Fruit fly (Drosophila melanogaster) whole organism, adult: Measurements from ENCODE around the gene ec.

Experiments used
- CG11617 ChIP-seq: fragments of 200-800 bp; sonication (Bioruptor generic); optimal IDR thresholded peaks from 2 replicates; lab custom pipeline; 2017; ENCODE audit warnings: mild to moderate bottlenecking, missing biosample characterization, missing genetic modification reagents, missing genetic modification characterization
- CG12768 ChIP-seq: fragments of 200-800 bp; sonication (Bioruptor generic); optimal IDR thresholded peaks from 2 replicates; lab custom pipeline; 2017; ENCODE audit warnings: missing biosample characterization, missing genetic modification characterization, mild to moderate bottlenecking, moderate library complexity, missing genetic modification reagents
- CG14711 ChIP-seq: fragments of 200-800 bp; sonication (Bioruptor generic); optimal IDR thresholded peaks from 2 replicates; lab custom pipeline; 2018; ENCODE audit warnings: missing biosample characterization, mild to moderate bottlenecking, missing genetic modification characterization, moderate library complexity
- CG1620 ChIP-seq: fragments of 200-800 bp; sonication (Bioruptor generic); optimal IDR thresholded peaks from 2 replicates; lab custom pipeline; 2016; ENCODE audit warnings: missing biosample characterization, missing genetic modification characterization
- CG33017 ChIP-seq: fragments of 200-800 bp; sonication (Bioruptor generic); optimal IDR thresholded peaks from 2 replicates; lab custom pipeline; 2018; ENCODE audit warnings: missing biosample characterization, mild to moderate bottlenecking, missing genetic modification characterization, moderate library complexity
- CG5204 ChIP-seq: fragments of 200-800 bp; sonication (Bioruptor generic); optimal IDR thresholded peaks from 2 replicates; lab custom pipeline; 2016; ENCODE audit warnings: missing biosample characterization, missing genetic modification characterization
- CG7045 ChIP-seq: fragments of 200-800 bp; sonication (Bioruptor generic); optimal IDR thresholded peaks from 2 replicates; lab custom pipeline; 2017; ENCODE audit warnings: missing biosample characterization, mild to moderate bottlenecking, missing genetic modification characterization
- CG7101 ChIP-seq: fragments of 200-800 bp; sonication (Bioruptor generic); optimal IDR thresholded peaks from 2 replicates; lab custom pipeline; 2018; ENCODE audit warnings: missing biosample characterization, mild to moderate bottlenecking, missing genetic modification characterization, moderate library complexity
- Clk ChIP-seq: fragments of 200-800 bp; sonication (Bioruptor generic); optimal IDR thresholded peaks from 2 replicates; lab custom pipeline; 2017; ENCODE audit warnings: missing biosample characterization, missing genetic modification characterization
- Crg-1 ChIP-seq: fragments of 200-800 bp; sonication (Bioruptor generic); optimal IDR thresholded peaks from 2 replicates; lab custom pipeline; 2016; ENCODE audit warnings: missing biosample characterization, missing genetic modification characterization
- Hr96 ChIP-seq: fragments of 200-800 bp; sonication (Bioruptor generic); optimal IDR thresholded peaks from 2 replicates; lab custom pipeline; 2016; ENCODE audit warnings: missing biosample characterization, missing genetic modification characterization
- Mnt ChIP-seq: fragments of 200-800 bp; sonication (Bioruptor generic); optimal IDR thresholded peaks from 2 replicates; lab custom pipeline; 2016; ENCODE audit warnings: missing biosample characterization, mild to moderate bottlenecking, missing genetic modification characterization
- bab1 ChIP-seq: fragments of 200-800 bp; sonication (Bioruptor generic); optimal IDR thresholded peaks from 3 replicates; lab custom pipeline; 2019; ENCODE audit warnings: missing biosample characterization, mild to moderate bottlenecking, missing genetic modification characterization, moderate library complexity
- cic ChIP-seq: fragments of 200-800 bp; sonication (Bioruptor generic); optimal IDR thresholded peaks from 2 replicates; lab custom pipeline; 2017; ENCODE audit warnings: missing biosample characterization, mild to moderate bottlenecking, missing genetic modification characterization, moderate library complexity
- cnc ChIP-seq, 2 experiments: fragments of >200 bp; optimal IDR thresholded peaks; 2 replicates each; lab custom pipeline; 2017
- kay ChIP-seq: fragments of 200-800 bp; sonication (Bioruptor generic); peaks from one replicate; lab custom pipeline; 2016; ENCODE audit warnings: missing biosample characterization, missing genetic modification characterization, borderline replicate concordance
- ovo ChIP-seq: fragments of 200-800 bp; sonication (Bioruptor generic); optimal IDR thresholded peaks from 2 replicates; lab custom pipeline; 2016; ENCODE audit warnings: missing biosample characterization, missing genetic modification characterization
- pad ChIP-seq: fragments of 200-800 bp; sonication (Bioruptor generic); optimal IDR thresholded peaks from 3 replicates; lab custom pipeline; 2017; ENCODE audit warnings: missing biosample characterization, missing genetic modification characterization, mild to moderate bottlenecking, moderate library complexity, missing genetic modification reagents
- tj ChIP-seq: fragments of 200-800 bp; sonication (Bioruptor generic); optimal IDR thresholded peaks from 3 replicates; lab custom pipeline; 2017; ENCODE audit warnings: missing biosample characterization, mild to moderate bottlenecking, missing genetic modification characterization, moderate library complexity
- toe ChIP-seq: fragments of 200-800 bp; sonication (Bioruptor generic); optimal IDR thresholded peaks from 2 replicates; lab custom pipeline; 2016; ENCODE audit warnings: missing biosample characterization, missing genetic modification characterization

Gene ec

dm6 chrX:3772811-3773740 lies 38.4 kb upstream of the ec start:
- TF ChIP-seq CG12768 (GFP tag; lab: Kevin White, UChicago) (no peak), ovo (GFP tag; lab: Kevin White, UChicago) (no peak), CG7045 (peak; percentile 8), CG11617 (GFP tag; lab: Kevin White, UChicago) (peak; percentile 63), CG14711 (tag; lab: Kevin White, UChicago) (peak; percentile 74), bab1 (GFP tag; lab: Kevin White, UChicago) (peak; percentile 89), tj (GFP tag; lab: Kevin White, UChicago) (peak; percentile 82), Crg-1 (GFP tag; lab: Kevin White, UChicago) (no peak), CG7101 (peak; percentile 85), Mnt (GFP tag; lab: Kevin White, UChicago) (peak; percentile 37), pad (GFP tag; lab: Kevin White, UChicago) (peak; percentile 85), cic (GFP tag; lab: Kevin White, UChicago) (peak; percentile 29), Clk (GFP tag; lab: Kevin White, UChicago) (no peak), CG5204 (GFP tag; lab: Kevin White, UChicago) (no peak), toe (no peak), CG1620 (GFP tag; lab: Kevin White, UChicago) (peak; percentile 20), kay (GFP tag; lab: Kevin White, UChicago) (peak; percentile 97), cnc (optimal IDR thresholded peaks at IDR 0.05; lab: Kevin White, UChicago) (no peak), Hr96 (GFP tag; lab: Kevin White, UChicago) (no peak), CG33017 (tag; lab: Kevin White, UChicago) (peak; percentile 44)

dm6 chrX:3774277-3774676 lies 37.2 kb upstream of the ec start:
- TF ChIP-seq CG33017 (tag; lab: Kevin White, UChicago): peak; percentile 93
- TF ChIP-seq Mnt (GFP tag; lab: Kevin White, UChicago): peak; percentile 83
- TF ChIP-seq kay (GFP tag; lab: Kevin White, UChicago): peak; percentile 89
- TF ChIP-seq cic (GFP tag; lab: Kevin White, UChicago): peak; percentile 65
- TF ChIP-seq cnc (optimal IDR thresholded peaks at IDR 0.05; lab: Kevin White, UChicago): no peak
- peak; percentile 75 for TF ChIP-seq Clk (GFP tag; lab: Kevin White, UChicago)
- peak; percentile 93 for TF ChIP-seq Crg-1 (GFP tag; lab: Kevin White, UChicago)
- peak; percentile 95 for TF ChIP-seq CG1620 (GFP tag; lab: Kevin White, UChicago)
- peak; percentile 74 for TF ChIP-seq toe
- TF ChIP-seq CG7101: peak; percentile 99
- TF ChIP-seq Hr96 (GFP tag; lab: Kevin White, UChicago): peak; percentile 91
- peak; percentile 81 for TF ChIP-seq CG12768 (GFP tag; lab: Kevin White, UChicago)
- peak; percentile 88 for TF ChIP-seq CG7045
- peak; percentile 93 for TF ChIP-seq CG11617 (GFP tag; lab: Kevin White, UChicago)
- peak; percentile 87 for TF ChIP-seq pad (GFP tag; lab: Kevin White, UChicago)
- TF ChIP-seq CG14711 (tag; lab: Kevin White, UChicago): peak; percentile 95
- TF ChIP-seq tj (GFP tag; lab: Kevin White, UChicago): peak; percentile 84
- peak; percentile 100 for TF ChIP-seq bab1 (GFP tag; lab: Kevin White, UChicago)
- TF ChIP-seq ovo (GFP tag; lab: Kevin White, UChicago): peak; percentile 81
- peak; percentile 84 for TF ChIP-seq CG5204 (GFP tag; lab: Kevin White, UChicago)

- TF ChIP-seq cic (GFP tag; lab: Kevin White, UChicago) (no peak), CG12768 (GFP tag; lab: Kevin White, UChicago) (no peak), ovo (GFP tag; lab: Kevin White, UChicago) (peak; percentile 98), pad (GFP tag; lab: Kevin White, UChicago) (peak; percentile 75)
These were observed 36.4 kb upstream of the ec start for dm6 chrX:3775137-3775536.

dm6 chrX:3775822-3776668 lies 35.5 kb upstream of the ec start:
- TF ChIP-seq kay (GFP tag; lab: Kevin White, UChicago) (peak; percentile 83), toe (no peak), Clk (GFP tag; lab: Kevin White, UChicago) (no peak), CG1620 (GFP tag; lab: Kevin White, UChicago) (no peak), CG12768 (GFP tag; lab: Kevin White, UChicago) (peak; percentile 76), Hr96 (GFP tag; lab: Kevin White, UChicago) (peak; percentile 62), CG14711 (tag; lab: Kevin White, UChicago) (no peak), tj (GFP tag; lab: Kevin White, UChicago) (peak; percentile 54), Mnt (GFP tag; lab: Kevin White, UChicago) (peak; percentile 60), CG11617 (GFP tag; lab: Kevin White, UChicago) (peak; percentile 79), Crg-1 (GFP tag; lab: Kevin White, UChicago) (no peak), bab1 (GFP tag; lab: Kevin White, UChicago) (peak; percentile 38), CG33017 (tag; lab: Kevin White, UChicago) (peak; percentile 60), pad (GFP tag; lab: Kevin White, UChicago) (peak; percentile 28), CG7045 (peak; percentile 36), ovo (GFP tag; lab: Kevin White, UChicago) (peak; percentile 74), cnc (optimal IDR thresholded peaks at IDR 0.05; lab: Kevin White, UChicago) (no peak), CG7101 (peak; percentile 56), cic (GFP tag; lab: Kevin White, UChicago) (peak; percentile 81), CG5204 (GFP tag; lab: Kevin White, UChicago) (peak; percentile 3)
